Worm (Caenorhabditis elegans) whole organism, early embryonic: ENCODE data around the gene gcn-2.
A peak's percentile ranks its signal among the peaks of the same experiment; 100 is the strongest.

Experiments used
- B0310.2 ChIP-seq: sonication (generic microtip); optimal IDR thresholded peaks from 2 replicates; lab custom pipeline; 2016; ENCODE audit warnings: mild to moderate bottlenecking, missing genetic modification characterization, missing compliant biosample characterization
- F13C5.2 ChIP-seq: sonication (generic microtip); optimal IDR thresholded peaks from 2 replicates; lab custom pipeline; 2017; ENCODE audit warnings: mild to moderate bottlenecking, missing genetic modification characterization, inconsistent platforms, missing compliant biosample characterization
- aly-1 ChIP-seq: sonication (generic microtip); optimal IDR thresholded peaks from 2 replicates; lab custom pipeline; 2016; ENCODE audit warnings: missing genetic modification characterization, missing compliant biosample characterization
- ama-1 ChIP-seq: fragments of 150-350 bp; optimal IDR thresholded peaks from 2 replicates; lab custom pipeline; 2014
- ceh-13 ChIP-seq: fragments of 200-800 bp; sonication (Bioruptor generic); optimal IDR thresholded peaks from 2 replicates; lab custom pipeline; 2018; ENCODE audit warnings: mild to moderate bottlenecking, missing genetic modification characterization, missing compliant biosample characterization
- flt-1 ChIP-seq: fragments of 200-800 bp; sonication (Bioruptor generic); IDR thresholded peaks from 2 replicates; pipeline ENCODE4 v1.3.6; 2022; ENCODE audit warnings: missing genetic modification characterization, missing compliant biosample characterization
- hmg-4 ChIP-seq: fragments of 200-800 bp; sonication (Bioruptor generic); optimal IDR thresholded peaks from 2 replicates; lab custom pipeline; 2018; ENCODE audit warnings: mild to moderate bottlenecking, missing genetic modification characterization, missing compliant biosample characterization
- scrt-1 ChIP-seq: fragments of 200-800 bp; sonication (Bioruptor generic); IDR thresholded peaks from 2 replicates; pipeline ENCODE4 v1.3.6; 2022; ENCODE audit warnings: missing genetic modification characterization, missing compliant biosample characterization
- sea-1 ChIP-seq: fragments of 200-800 bp; sonication (Bioruptor generic); conservative IDR thresholded peaks from 2 replicates; pipeline ENCODE4 v1.3.6; 2022; ENCODE audit warnings: missing genetic modification characterization, missing compliant biosample characterization
- tbx-11 ChIP-seq: fragments of 200-800 bp; sonication (Bioruptor generic); IDR thresholded peaks from 2 replicates; pipeline ENCODE4 v1.3.6; 2022; ENCODE audit warnings: missing genetic modification characterization, missing compliant biosample characterization
- tbx-37 ChIP-seq: fragments of 200-800 bp; sonication (Bioruptor generic); conservative IDR thresholded peaks from 2 replicates; pipeline ENCODE4 v1.3.6; 2022; ENCODE audit warnings: missing genetic modification reagents, missing genetic modification characterization, missing compliant biosample characterization

- TF ChIP-seq ama-1 (lab: Kevin White, UChicago) (no peak), B0310.2 (tag; lab: Kevin White, UChicago) (no peak), ceh-13 (GFP tag; lab: Kevin White, UChicago) (peak; percentile 12), F13C5.2 (no peak), tbx-11 (GFP tag; lab: Robert Waterston, UW) (no peak), sea-1 (GFP tag; lab: Robert Waterston, UW) (no peak), hmg-4 (GFP tag; lab: Kevin White, UChicago) (no peak), scrt-1 (GFP tag; lab: Robert Waterston, UW) (no peak), tbx-37 (GFP tag; lab: Robert Waterston, UW) (peak; percentile 69; the same call in 1 of the 2 replicates), flt-1 (GFP tag; lab: Robert Waterston, UW) (0 out of 2 replicates have a peak, but pooled peaks have one; percentile 25), aly-1 (tag; lab: Kevin White, UChicago) (no peak)
Measured at ce11 chrII:13117135-13117534, 33.2 kb downstream of the gcn-2 start, which contains the start of gene gfm-1.
